Worm (Caenorhabditis elegans): ENCODE measurements around the gene F59C12.4.
A peak's percentile ranks its signal among the peaks of the same experiment; 100 is the strongest.

The F59C12.4 gene

ce11 chrX:16602457-16602856 lies at the start of gene F59C12.4:
Gene F59C12.4, minus strand, starts transcription at chrX:16602622.
- 0 out of 2 replicates have a peak, but pooled peaks have one; percentile 42 for TF ChIP-seq attf-6 (GFP tag; IDR thresholded peaks at IDR 0.05)
- no peak for TF ChIP-seq rpc-1 (optimal IDR thresholded peaks at IDR 0.05)
- TF ChIP-seq rpc-1 (tag; optimal IDR thresholded peaks at IDR 0.05) = peak; percentile 59
- TF ChIP-seq ceh-27 (GFP tag; optimal IDR thresholded peaks at IDR 0.05) = no peak
- TF ChIP-seq rcor-1 (GFP tag; IDR thresholded peaks at IDR 0.05) = 0 out of 2 replicates have a peak, but pooled peaks have one; percentile 19
- TF ChIP-seq aptf-3 (GFP tag; IDR thresholded peaks at IDR 0.05) = 0 out of 2 replicates have a peak, but pooled peaks have one; percentile 31
- 0 out of 2 replicates have a peak, but pooled peaks have one; percentile 14 for TF ChIP-seq pbrm-1 (GFP tag; IDR thresholded peaks at IDR 0.05)
- no peak for TF ChIP-seq nhr-90 (tag; optimal IDR thresholded peaks at IDR 0.05)
- no peak for TF ChIP-seq snpc-4 (GFP tag; optimal IDR thresholded peaks at IDR 0.05)
- no peak for TF ChIP-seq snpc-4 (tag; optimal IDR thresholded peaks at IDR 0.05)
- TF ChIP-seq K11D2.4 (GFP tag; IDR thresholded peaks at IDR 0.05) = no peak
- peak; percentile 23 for TF ChIP-seq B0261.1 (tag; optimal IDR thresholded peaks at IDR 0.05)
- TF ChIP-seq tbp1 (GFP tag; optimal IDR thresholded peaks at IDR 0.05) = peak; percentile 33
- TF ChIP-seq egrh-3 (GFP tag; IDR thresholded peaks at IDR 0.05) = peak; percentile 57; the same call in 1 of the 2 replicates
- peak; percentile 84 for TF ChIP-seq zfh-2 (GFP tag; conservative IDR thresholded peaks at IDR 0.05)

ce11 chrX:16650600-16650999 lies 48.2 kb upstream of the F59C12.4 start:
- TF ChIP-seq hsf-1 (GFP tag; IDR thresholded peaks at IDR 0.05) (no peak), F22D6.2 (tag; optimal IDR thresholded peaks at IDR 0.05) (no peak), nhr-27 (tag; optimal IDR thresholded peaks at IDR 0.05) (no peak), madf-8 (GFP tag; conservative IDR thresholded peaks at IDR 0.05) (no peak), zfh-2 (GFP tag; conservative IDR thresholded peaks at IDR 0.05) (no peak), mes-4 (tag; optimal IDR thresholded peaks at IDR 0.05) (no peak), ceh-91 (GFP tag; IDR thresholded peaks at IDR 0.05) (no peak), lin-40 (tag; optimal IDR thresholded peaks at IDR 0.05) (no peak), B0336.3 (GFP tag; IDR thresholded peaks at IDR 0.05) (no peak), bed-1 (GFP tag; IDR thresholded peaks at IDR 0.05) (no peak), dpff-1 (tag; optimal IDR thresholded peaks at IDR 0.05) (no peak), B0035.1 (tag; optimal IDR thresholded peaks at IDR 0.05) (no peak), pbrm-1 (GFP tag; IDR thresholded peaks at IDR 0.05) (no peak), egl-44 (GFP tag; IDR thresholded peaks at IDR 0.05) (no peak), F49E8.2 (tag; optimal IDR thresholded peaks at IDR 0.05; ENCODE audit: insufficient read depth) (no peak), sdz-38 (tag; optimal IDR thresholded peaks at IDR 0.05) (no peak), F57C9.4 (tag; optimal IDR thresholded peaks at IDR 0.05) (no peak), hmg-20 (GFP tag; IDR thresholded peaks at IDR 0.05) (no peak), ceh-27 (GFP tag; optimal IDR thresholded peaks at IDR 0.05) (no peak), ceh-40 (GFP tag; IDR thresholded peaks at IDR 0.05) (no peak)

- TF ChIP-seq mel-28 (tag; optimal IDR thresholded peaks at IDR 0.05; ENCODE audit: borderline replicate concordance) = no peak
- no peak for TF ChIP-seq T07F8.4 (tag; optimal IDR thresholded peaks at IDR 0.05)
- TF ChIP-seq lag-1 (GFP tag; IDR thresholded peaks at IDR 0.05) = no peak
- no peak for TF ChIP-seq fkh-3 (tag; optimal IDR thresholded peaks at IDR 0.05)
- no peak for TF ChIP-seq D2030.7 (GFP tag; IDR thresholded peaks at IDR 0.05)
- TF ChIP-seq lsy-27 (tag; optimal IDR thresholded peaks at IDR 0.05; ENCODE audit: borderline replicate concordance, insufficient read depth) = no peak
- TF ChIP-seq die-1 (tag; optimal IDR thresholded peaks at IDR 0.05) = no peak
- no peak for TF ChIP-seq efl-1 (GFP tag; optimal IDR thresholded peaks at IDR 0.05)
- no peak for TF ChIP-seq egl-18 (GFP tag; IDR thresholded peaks at IDR 0.05)
- TF ChIP-seq F49E8.2 (tag; optimal IDR thresholded peaks at IDR 0.05; ENCODE audit: insufficient read depth) = no peak
- TF ChIP-seq him-1 (tag; optimal IDR thresholded peaks at IDR 0.05) = no peak
- no peak for TF ChIP-seq lin-54 (GFP tag; optimal IDR thresholded peaks at IDR 0.05)
- TF ChIP-seq ztf-6 (GFP tag; IDR thresholded peaks at IDR 0.05) = no peak
- no peak for TF ChIP-seq attf-3 (GFP tag; conservative IDR thresholded peaks at IDR 0.05)
Observed at ce11 chrX:16648773-16649172, 46.4 kb upstream of the F59C12.4 start.
